Fruit fly (Drosophila melanogaster) whole organism, embryonic: ENCODE data around the gene CG31100.
A peak's percentile ranks its signal among the peaks of the same experiment; 100 is the strongest.

ENCODE experiments used
- ATbp ChIP-seq: fragments of 200-800 bp; sonication (Bioruptor generic); optimal IDR thresholded peaks from 2 replicates; lab custom pipeline; 2017; ENCODE audit warnings: missing biosample characterization, mild to moderate bottlenecking, missing genetic modification characterization, missing genetic modification reagents
- CG10366 ChIP-seq: fragments of 200-800 bp; sonication (Bioruptor generic); IDR thresholded peaks from 2 replicates; pipeline ENCODE4 v1.3.6; 2022; ENCODE audit warnings: missing biosample characterization, missing genetic modification characterization
- CG1233 ChIP-seq: fragments of 200-800 bp; sonication (Bioruptor generic); optimal IDR thresholded peaks from 4 replicates; lab custom pipeline; 2018; ENCODE audit warnings: missing biosample characterization, mild to moderate bottlenecking, missing genetic modification characterization
- CG13775 ChIP-seq: fragments of 200-800 bp; sonication (Bioruptor generic); optimal IDR thresholded peaks from 3 replicates; lab custom pipeline; 2017; ENCODE audit warnings: missing biosample characterization, mild to moderate bottlenecking, missing genetic modification characterization
- CG14667 ChIP-seq: fragments of 200-800 bp; sonication (Bioruptor generic); IDR thresholded peaks from 2 replicates; pipeline ENCODE4 v1.3.6; 2022; ENCODE audit warnings: missing biosample characterization, missing genetic modification characterization
- CG14860 ChIP-seq: fragments of 200-800 bp; sonication (Bioruptor generic); IDR thresholded peaks from 3 replicates; pipeline ENCODE4 v1.3.6; 2022; ENCODE audit warnings: missing biosample characterization, missing genetic modification characterization; ENCODE audit not compliant: partially characterized antibody
- CG15011 ChIP-seq: fragments of 200-800 bp; sonication (Bioruptor generic); optimal IDR thresholded peaks from 3 replicates; lab custom pipeline; 2018; ENCODE audit warnings: missing biosample characterization, mild to moderate bottlenecking, missing genetic modification characterization
- CG16779 ChIP-seq: fragments of 200-800 bp; sonication (Bioruptor generic); IDR thresholded peaks from 2 replicates; pipeline ENCODE4 v1.3.6; 2022; ENCODE audit warnings: missing biosample characterization, missing genetic modification characterization
- CG30403 ChIP-seq: fragments of 200-800 bp; sonication (Bioruptor generic); optimal IDR thresholded peaks from 3 replicates; lab custom pipeline; 2016; ENCODE audit warnings: missing biosample characterization, missing genetic modification characterization
- CG31388 ChIP-seq: fragments of 200-800 bp; sonication (Bioruptor generic); optimal IDR thresholded peaks from 2 replicates; lab custom pipeline; 2016; ENCODE audit warnings: missing biosample characterization, missing genetic modification characterization
- CG31441 ChIP-seq: fragments of 200-800 bp; sonication (Bioruptor generic); IDR thresholded peaks from 2 replicates; pipeline ENCODE4 v1.3.6; 2022; ENCODE audit warnings: missing biosample characterization, missing genetic modification characterization
- CG4282 ChIP-seq: fragments of 200-800 bp; sonication (Bioruptor generic); optimal IDR thresholded peaks from 2 replicates; lab custom pipeline; 2016; ENCODE audit warnings: missing biosample characterization, missing genetic modification characterization
- CG4404 ChIP-seq: fragments of 200-800 bp; sonication (Bioruptor generic); IDR thresholded peaks from 2 replicates; pipeline ENCODE4 v1.3.6; 2022; ENCODE audit warnings: missing biosample characterization, missing genetic modification characterization
- CG4424 ChIP-seq: fragments of 200-800 bp; sonication (Bioruptor generic); optimal IDR thresholded peaks from 3 replicates; lab custom pipeline; 2016; ENCODE audit warnings: missing biosample characterization, missing genetic modification characterization
- CG5180 ChIP-seq: fragments of 200-800 bp; sonication (Bioruptor generic); optimal IDR thresholded peaks from 3 replicates; lab custom pipeline; 2017; ENCODE audit warnings: missing biosample characterization, missing genetic modification characterization, mild to moderate bottlenecking, moderate library complexity, missing genetic modification reagents
- CG7786 ChIP-seq: fragments of 200-800 bp; sonication (Bioruptor generic); optimal IDR thresholded peaks from 2 replicates; lab custom pipeline; 2016; ENCODE audit warnings: missing biosample characterization, missing genetic modification characterization
- CG7928 ChIP-seq: fragments of 200-800 bp; sonication (Bioruptor generic); optimal IDR thresholded peaks from 2 replicates; lab custom pipeline; 2017; ENCODE audit warnings: missing biosample characterization, mild to moderate bottlenecking, missing genetic modification characterization
- CG7963 ChIP-seq: fragments of 200-800 bp; sonication (Bioruptor generic); IDR thresholded peaks from 3 replicates; pipeline ENCODE4 v1.3.6; 2022; ENCODE audit warnings: missing biosample characterization, missing genetic modification characterization; ENCODE audit not compliant: partially characterized antibody
- CG9876 ChIP-seq: fragments of 200-800 bp; sonication (Bioruptor generic); optimal IDR thresholded peaks from 2 replicates; lab custom pipeline; 2016; ENCODE audit warnings: missing biosample characterization, missing genetic modification characterization
- CTCF ChIP-seq: fragments of 200-800 bp; sonication (Bioruptor generic); optimal IDR thresholded peaks from 2 replicates; lab custom pipeline; 2017; ENCODE audit warnings: missing biosample characterization, mild to moderate bottlenecking, missing genetic modification characterization, moderate library complexity
- Dref ChIP-seq: fragments of 200-800 bp; sonication (Bioruptor generic); IDR thresholded peaks from 2 replicates; pipeline ENCODE4 v1.3.6; 2022; ENCODE audit warnings: missing biosample characterization, missing genetic modification characterization
- Elba2 ChIP-seq: fragments of 200-800 bp; sonication (Bioruptor generic); optimal IDR thresholded peaks from 3 replicates; lab custom pipeline; 2016; ENCODE audit warnings: missing biosample characterization, missing genetic modification characterization
- Fer2 ChIP-seq: fragments of 200-800 bp; sonication (Bioruptor generic); optimal IDR thresholded peaks from 2 replicates; lab custom pipeline; 2018; ENCODE audit warnings: missing biosample characterization, mild to moderate bottlenecking, missing genetic modification characterization, moderate library complexity
- Gug ChIP-seq: fragments of 200-800 bp; sonication (Bioruptor generic); IDR thresholded peaks from 4 replicates; pipeline ENCODE4 v1.3.6; 2022; ENCODE audit warnings: missing biosample characterization, missing genetic modification characterization
- HLH4C ChIP-seq: fragments of 200-800 bp; sonication (Bioruptor generic); IDR thresholded peaks from 3 replicates; pipeline ENCODE4 v1.3.6; 2022; ENCODE audit warnings: missing biosample characterization, missing genetic modification characterization; ENCODE audit not compliant: partially characterized antibody
- HmgD ChIP-seq: fragments of 200-800 bp; sonication (Bioruptor generic); optimal IDR thresholded peaks from 3 replicates; lab custom pipeline; 2016; ENCODE audit warnings: missing biosample characterization, missing genetic modification characterization
- Hr3 ChIP-seq: fragments of 200-800 bp; sonication (Bioruptor generic); optimal IDR thresholded peaks from 3 replicates; lab custom pipeline; 2016; ENCODE audit warnings: missing biosample characterization, missing genetic modification characterization
- Side ChIP-seq: fragments of 200-800 bp; sonication (Bioruptor generic); optimal IDR thresholded peaks from 2 replicates; lab custom pipeline; 2016; ENCODE audit warnings: missing biosample characterization, missing genetic modification characterization
- Tbp ChIP-seq: fragments of >200 bp; optimal IDR thresholded peaks from 2 replicates; lab custom pipeline; 2018; ENCODE audit warnings: missing biosample characterization, missing genetic modification characterization
- Vsx1 ChIP-seq: fragments of 200-800 bp; sonication (Bioruptor generic); optimal IDR thresholded peaks from 2 replicates; lab custom pipeline; 2017; ENCODE audit warnings: missing biosample characterization, mild to moderate bottlenecking, missing genetic modification characterization, missing genetic modification reagents
- Xrp1 ChIP-seq: fragments of 200-800 bp; sonication (Bioruptor generic); IDR thresholded peaks from 2 replicates; pipeline ENCODE4 v1.3.6; 2022; ENCODE audit warnings: missing biosample characterization, missing genetic modification characterization
- bowl ChIP-seq: fragments of 200-800 bp; sonication (Bioruptor generic); IDR thresholded peaks from 2 replicates; pipeline ENCODE4 v1.3.6; 2022; ENCODE audit warnings: missing biosample characterization, missing genetic modification characterization
- cwo ChIP-seq: fragments of 200-800 bp; sonication (Bioruptor generic); optimal IDR thresholded peaks from 3 replicates; lab custom pipeline; 2017; ENCODE audit warnings: missing biosample characterization, missing genetic modification characterization, mild to moderate bottlenecking, moderate library complexity, missing genetic modification reagents
- danr ChIP-seq: fragments of 200-800 bp; sonication (Bioruptor generic); IDR thresholded peaks from 2 replicates; pipeline ENCODE4 v1.3.6; 2022; ENCODE audit warnings: missing biosample characterization, missing genetic modification characterization
- dysf ChIP-seq: fragments of 200-800 bp; sonication (Bioruptor generic); IDR thresholded peaks from 3 replicates; pipeline ENCODE4 v1.3.6; 2022; ENCODE audit warnings: missing biosample characterization, missing genetic modification characterization
- fd102C ChIP-seq: fragments of 200-800 bp; sonication (Bioruptor generic); optimal IDR thresholded peaks from 2 replicates; lab custom pipeline; 2018; ENCODE audit warnings: missing biosample characterization, mild to moderate bottlenecking, missing genetic modification characterization, moderate library complexity
- hb ChIP-seq: fragments of 200-800 bp; sonication (Bioruptor generic); IDR thresholded peaks from 3 replicates; pipeline ENCODE4 v1.3.6; 2022; ENCODE audit warnings: missing biosample characterization, missing genetic modification characterization; ENCODE audit not compliant: partially characterized antibody
- her ChIP-seq: fragments of 200-800 bp; sonication (Bioruptor generic); optimal IDR thresholded peaks from 2 replicates; lab custom pipeline; 2016; ENCODE audit warnings: missing biosample characterization, missing genetic modification characterization
- insv ChIP-seq, 2 experiments: fragments of 200-800 bp; sonication (Bioruptor generic); optimal IDR thresholded peaks; 3 replicates each; lab custom pipeline; 2016 to 2018; ENCODE audit warnings: missing biosample characterization in 2 of 2, missing genetic modification characterization in 2 of 2
- maf-S ChIP-seq: fragments of 200-800 bp; sonication (Bioruptor generic); optimal IDR thresholded peaks from 2 replicates; lab custom pipeline; 2016; ENCODE audit warnings: missing biosample characterization, missing genetic modification characterization
- nom ChIP-seq: fragments of 200-800 bp; sonication (Bioruptor generic); optimal IDR thresholded peaks from 2 replicates; lab custom pipeline; 2017; ENCODE audit warnings: missing biosample characterization, missing genetic modification characterization, mild to moderate bottlenecking, moderate library complexity, missing genetic modification reagents
- odd ChIP-seq: fragments of 200-800 bp; sonication (Bioruptor generic); optimal IDR thresholded peaks from 2 replicates; lab custom pipeline; 2017; ENCODE audit warnings: missing biosample characterization, mild to moderate bottlenecking, missing genetic modification characterization
- p53 ChIP-seq: fragments of 200-800 bp; sonication (Bioruptor generic); optimal IDR thresholded peaks from 2 replicates; lab custom pipeline; 2016; ENCODE audit warnings: missing biosample characterization, missing genetic modification characterization
- pum ChIP-seq: fragments of 200-800 bp; sonication (Bioruptor generic); optimal IDR thresholded peaks from 2 replicates; lab custom pipeline; 2016; ENCODE audit warnings: missing biosample characterization, missing genetic modification characterization
- pzg ChIP-seq: fragments of 200-800 bp; sonication (Bioruptor generic); optimal IDR thresholded peaks from 3 replicates; lab custom pipeline; 2018; ENCODE audit warnings: missing biosample characterization, mild to moderate bottlenecking, missing genetic modification characterization, moderate library complexity
- schlank ChIP-seq: fragments of 200-800 bp; sonication (Bioruptor generic); optimal IDR thresholded peaks from 2 replicates; lab custom pipeline; 2018; ENCODE audit warnings: missing biosample characterization, mild to moderate bottlenecking, missing genetic modification characterization
- sens ChIP-seq: fragments of 200-800 bp; sonication (Bioruptor generic); peaks from one replicate; lab custom pipeline; 2016; ENCODE audit warnings: missing biosample characterization, missing genetic modification characterization
- sens-2 ChIP-seq: fragments of 200-800 bp; sonication (Bioruptor generic); IDR thresholded peaks from 2 replicates; pipeline ENCODE4 v1.3.6; 2022; ENCODE audit warnings: missing biosample characterization, missing genetic modification characterization
- slp2 ChIP-seq: fragments of 200-800 bp; sonication (Bioruptor generic); optimal IDR thresholded peaks from 2 replicates; lab custom pipeline; 2016; ENCODE audit warnings: missing biosample characterization, missing genetic modification characterization
- stc ChIP-seq: fragments of 200-800 bp; sonication (Bioruptor generic); IDR thresholded peaks from 2 replicates; pipeline ENCODE4 v1.3.6; 2022; ENCODE audit warnings: missing biosample characterization, missing genetic modification characterization
- z ChIP-seq: fragments of 200-800 bp; sonication (Bioruptor generic); IDR thresholded peaks from 3 replicates; pipeline ENCODE4 v1.3.6; 2022; ENCODE audit warnings: missing biosample characterization, missing genetic modification characterization

CG31100 gene

dm6 chr3R:9013765-9014380, 10.4 kb upstream of the CG31100 start (continued):
- TF ChIP-seq CG9876 (GFP tag; lab: Kevin White, UChicago) (peak; percentile 56), Tbp (no peak), odd (GFP tag; lab: Kevin White, UChicago) (no peak), schlank (tag; lab: Kevin White, UChicago) (no peak), CG30403 (GFP tag; lab: Kevin White, UChicago) (peak; percentile 50), dysf (GFP tag; lab: Robert Waterston, UW) (peak; percentile 49; the same call in 1 of the 3 replicates), CG4282 (GFP tag; lab: Kevin White, UChicago) (no peak), CG7928 (GFP tag; lab: Kevin White, UChicago) (peak; percentile 4), Side (peak; percentile 42), CG4404 (0 out of 2 replicates have a peak, but pooled peaks have one; percentile 17), cwo (GFP tag; lab: Kevin White, UChicago) (peak; percentile 63), insv (GFP tag; optimal IDR thresholded peaks at IDR 0.05; lab: Kevin White, UChicago) (peak in 1 of 2 experiments; percentile 15), sens-2 (GFP tag; lab: Robert Waterston, UW) (no peak; the same call in 1 of the 2 replicates), Fer2 (tag; lab: Kevin White, UChicago) (no peak), nom (GFP tag; lab: Kevin White, UChicago) (peak; percentile 38), Vsx1 (GFP tag; lab: Kevin White, UChicago) (no peak), danr (no peak), CG10366 (GFP tag; lab: Robert Waterston, UW) (no peak), fd102C (GFP tag; lab: Kevin White, UChicago) (no peak), maf-S (peak; percentile 65), Hr3 (GFP tag; lab: Kevin White, UChicago) (peak; percentile 16), CG14860 (GFP tag; lab: Robert Waterston, UW) (no peak), her (peak; percentile 19), p53 (peak; percentile 32), bowl (GFP tag; lab: Robert Waterston, UW) (no peak), sens (peak; percentile 93), CG4424 (GFP tag; lab: Kevin White, UChicago) (peak; percentile 25), CG14667 (GFP tag; lab: Robert Waterston, UW) (no peak), Dref (GFP tag; lab: Robert Waterston, UW) (0 out of 2 replicates have a peak, but pooled peaks have one; percentile 23), CG7786 (GFP tag; lab: Kevin White, UChicago) (peak; percentile 65), CG15011 (GFP tag; lab: Kevin White, UChicago) (no peak), Elba2 (GFP tag; lab: Kevin White, UChicago) (no peak), stc (0 out of 2 replicates have a peak, but pooled peaks have one; percentile 38), Xrp1 (GFP tag; lab: Robert Waterston, UW) (0 out of 2 replicates have a peak, but pooled peaks have one; percentile 42), Gug (GFP tag; lab: Robert Waterston, UW) (peak; percentile 31; the same call in 1 of the 4 replicates), hb (GFP tag; lab: Robert Waterston, UW) (no peak), CTCF (GFP tag; lab: Kevin White, UChicago) (peak; percentile 49), HmgD (GFP tag; lab: Kevin White, UChicago) (peak; percentile 73), pzg (GFP tag; lab: Kevin White, UChicago) (peak; percentile 70), CG31441 (no peak), HLH4C (GFP tag; lab: Robert Waterston, UW) (no peak), z (GFP tag; lab: Robert Waterston, UW) (no peak), CG31388 (no peak), CG7963 (no peak), slp2 (GFP tag; lab: Kevin White, UChicago) (peak; percentile 47), CG13775 (peak; percentile 39), CG16779 (no peak), CG1233 (peak; percentile 10), pum (GFP tag; lab: Kevin White, UChicago) (peak; percentile 28), ATbp (GFP tag; lab: Kevin White, UChicago) (no peak), CG5180 (no peak)
